Worm (Caenorhabditis elegans): ENCODE measurements around the gene fbxa-78.

ce11 chrIII:1214121-1214673, 44.1 kb downstream of the fbxa-78 start:
- TF ChIP-seq nfya-1 (tag; optimal IDR thresholded peaks at IDR 0.05), result no peak
- no peak for TF ChIP-seq ceh-24 (tag; optimal IDR thresholded peaks at IDR 0.05)
- no peak for TF ChIP-seq ceh-9 (tag; optimal IDR thresholded peaks at IDR 0.05)
- TF ChIP-seq ama-1 (optimal IDR thresholded peaks at IDR 0.05), result no peak
- no peak for TF ChIP-seq elt-2 (tag; optimal IDR thresholded peaks at IDR 0.05)
- TF ChIP-seq T23F11.4 (GFP tag; optimal IDR thresholded peaks at IDR 0.05), result no peak
- no peak for TF ChIP-seq hlh-30 (tag; optimal IDR thresholded peaks at IDR 0.05; ENCODE audit: insufficient read depth)
- no peak for TF ChIP-seq unc-3 (GFP tag; conservative IDR thresholded peaks at IDR 0.05)
- no peak for TF ChIP-seq unc-3 (tag; optimal IDR thresholded peaks at IDR 0.05)
- TF ChIP-seq ceh-18 (tag; optimal IDR thresholded peaks at IDR 0.05), result no peak
- TF ChIP-seq K02D7.2 (tag; optimal IDR thresholded peaks at IDR 0.05), result no peak
- no peak for TF ChIP-seq pha-4 (tag; optimal IDR thresholded peaks at IDR 0.05)
